Worm (Caenorhabditis elegans) whole organism, L4 larva: ENCODE measurements around the gene Y69A2AR.50.

ENCODE experiments used
- R02D3.7 ChIP-seq: fragments of 150-350 bp; sonication (generic microtip); optimal IDR thresholded peaks from 3 replicates; lab custom pipeline; 2014; ENCODE audit warnings: missing biosample characterization, missing genetic modification characterization
- aly-2 ChIP-seq: sonication (generic microtip); optimal IDR thresholded peaks from 2 replicates; lab custom pipeline; 2018; ENCODE audit warnings: missing biosample characterization, missing genetic modification characterization
- egl-27 ChIP-seq: sonication (generic microtip); optimal IDR thresholded peaks from 3 replicates; lab custom pipeline; 2017; ENCODE audit warnings: missing biosample characterization, missing genetic modification reagents, missing genetic modification characterization
- lim-7 ChIP-seq: fragments of 200-800 bp; sonication (Bioruptor generic); IDR thresholded peaks from 2 replicates; pipeline ENCODE4 v1.3.6; 2022; ENCODE audit warnings: missing genetic modification characterization, missing compliant biosample characterization
- lin-39 ChIP-seq: fragments of 150-350 bp; optimal IDR thresholded peaks from 2 replicates; lab custom pipeline; 2014; ENCODE audit warnings: missing biosample characterization, missing genetic modification reagents, missing genetic modification characterization
- lsy-2 ChIP-seq, 2 experiments: fragments of 150-350 bp in 1 of 2; sonication (generic microtip) in 1 of 2; optimal IDR thresholded peaks; 2 replicates each; lab custom pipeline; 2014 to 2017; ENCODE audit warnings: missing biosample characterization in 2 of 2, missing genetic modification characterization in 2 of 2
- unc-39 ChIP-seq: sonication (generic microtip); optimal IDR thresholded peaks from 2 replicates; lab custom pipeline; 2017; ENCODE audit warnings: missing biosample characterization, missing genetic modification characterization
- ztf-7 ChIP-seq: fragments of 150-350 bp; optimal IDR thresholded peaks from 2 replicates; lab custom pipeline; 2014; ENCODE audit warnings: missing biosample characterization, missing genetic modification characterization

DNA sequence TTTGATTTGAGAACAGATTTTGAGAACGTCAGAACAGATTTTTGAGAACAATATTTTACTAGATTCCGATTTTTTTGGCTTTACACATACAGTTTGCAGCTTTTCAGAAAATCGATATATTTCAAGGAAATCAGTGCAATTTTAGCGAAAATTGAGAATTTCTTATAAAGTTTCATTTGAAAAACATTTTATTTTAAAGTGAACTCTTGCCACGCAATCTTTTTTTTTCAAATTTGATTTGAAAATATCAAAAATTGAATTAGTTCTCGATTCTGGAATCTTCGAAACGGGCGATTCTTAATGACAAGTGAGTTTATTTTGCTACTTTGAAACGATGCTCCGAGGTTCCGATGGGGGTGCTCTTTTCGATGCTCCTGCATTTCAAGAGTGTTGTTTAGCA is 9.9 kb downstream of the Y69A2AR.50 start, which contains the start of gene Y69A2AR.51:
- TF ChIP-seq egl-27 (tag; lab: Kevin White, UChicago): no peak
- no peak for TF ChIP-seq lsy-2 (tag; optimal IDR thresholded peaks at IDR 0.05; lab: Kevin White, UChicago)
- no peak for TF ChIP-seq lin-39
- TF ChIP-seq unc-39 (tag; lab: Kevin White, UChicago): no peak
- no peak for TF ChIP-seq aly-2 (tag; lab: Kevin White, UChicago)
- no peak for TF ChIP-seq R02D3.7 (tag; lab: Kevin White, UChicago)
- no peak for TF ChIP-seq ztf-7 (tag; lab: Kevin White, UChicago)
- no peak for TF ChIP-seq lim-7 (GFP tag; lab: Robert Waterston, UW)
